Worm (Caenorhabditis elegans) whole organism, mixed stage, embryonic: Measurements from ENCODE around the gene T07E3.2.

Source experiments
- blmp-1 ChIP-seq: fragments of 150-350 bp; optimal IDR thresholded peaks from 2 replicates; lab custom pipeline; 2014; ENCODE audit warnings: missing biosample characterization, missing genetic modification characterization
- lsy-2 ChIP-seq: fragments of 150-350 bp; optimal IDR thresholded peaks from 2 replicates; lab custom pipeline; 2014; ENCODE audit warnings: missing biosample characterization, missing genetic modification characterization
- nhr-237 ChIP-seq: fragments of 150-350 bp; optimal IDR thresholded peaks from 2 replicates; lab custom pipeline; 2014; ENCODE audit warnings: missing biosample characterization, missing genetic modification characterization
- nhr-76 ChIP-seq: sonication (generic microtip); optimal IDR thresholded peaks from 2 replicates; lab custom pipeline; 2017; ENCODE audit warnings: missing biosample characterization, missing genetic modification characterization
- snpc-4 ChIP-seq: fragments of 150-350 bp; optimal IDR thresholded peaks from 2 replicates; lab custom pipeline; 2014; ENCODE audit warnings: missing biosample characterization, missing genetic modification characterization
- sptf-1 ChIP-seq: sonication (generic microtip); optimal IDR thresholded peaks from 2 replicates; lab custom pipeline; 2017; ENCODE audit warnings: mild to moderate bottlenecking, missing genetic modification characterization, moderate library complexity, missing compliant biosample characterization
- tbx-8 ChIP-seq: fragments of 200-800 bp; sonication (Bioruptor generic); optimal IDR thresholded peaks from 2 replicates; lab custom pipeline; 2018; ENCODE audit warnings: mild to moderate bottlenecking, missing genetic modification characterization, moderate library complexity, missing compliant biosample characterization

ce11 chrIII:6935269-6936017 lies 28.9 kb downstream of the T07E3.2 start, which contains the start of the genes F57B9.8 and coq-2:
- TF ChIP-seq nhr-237 (tag; lab: Kevin White, UChicago) (no peak), tbx-8 (GFP tag; lab: Kevin White, UChicago) (no peak), snpc-4 (no peak), lsy-2 (tag; lab: Kevin White, UChicago) (no peak), blmp-1 (tag; lab: Kevin White, UChicago) (no peak), sptf-1 (no peak), nhr-76 (tag; lab: Kevin White, UChicago) (no peak)
